Fruit fly (Drosophila melanogaster): Measurements from ENCODE around the gene Ids.

The Ids gene

DNA sequence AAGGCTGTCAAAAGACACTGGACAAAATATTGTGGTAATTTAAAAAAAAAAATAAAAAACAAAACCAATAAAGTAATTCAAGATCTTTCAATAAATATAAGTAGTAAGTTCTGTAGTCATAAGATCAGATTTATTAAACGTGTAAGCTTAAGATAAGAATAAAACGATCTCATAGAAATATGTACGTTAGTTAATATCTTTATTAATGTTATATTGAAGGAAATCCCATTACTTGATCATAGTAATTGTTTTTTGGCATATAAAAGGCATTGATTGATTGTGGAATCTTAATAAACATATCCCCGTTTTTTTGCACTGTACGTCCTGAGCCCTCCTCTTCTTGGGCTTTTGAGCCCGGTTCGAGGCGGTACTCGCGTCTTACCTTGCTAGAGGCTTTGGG, 34.8 kb upstream of the Ids start (continued):
- no peak for TF ChIP-seq Mio (GFP tag; optimal IDR thresholded peaks at IDR 0.05)
- TF ChIP-seq rgr (GFP tag; optimal IDR thresholded peaks at IDR 0.05), result peak; percentile 77
- no peak for TF ChIP-seq pan (optimal IDR thresholded peaks at IDR 0.05)

DNA sequence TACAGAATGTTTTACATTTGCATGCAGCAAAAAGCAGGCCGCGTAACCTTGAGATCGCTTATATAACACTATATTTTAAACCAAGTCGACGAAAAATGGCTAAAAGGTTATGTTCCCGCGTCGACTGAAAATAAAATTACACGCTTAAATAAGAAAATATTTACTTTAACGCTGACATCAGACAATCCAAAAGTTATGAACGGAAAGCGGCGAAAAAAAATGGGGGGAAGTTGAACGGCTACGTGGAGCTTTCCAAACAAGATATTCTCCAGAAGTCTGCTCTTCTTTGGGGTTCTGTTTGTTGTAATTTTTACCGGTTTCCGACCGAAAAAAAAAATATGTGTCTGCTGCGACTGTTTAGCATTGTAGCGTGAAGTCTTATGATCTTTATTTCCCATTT, 33.5 kb upstream of the Ids start:
- TF ChIP-seq brk (GFP tag; optimal IDR thresholded peaks at IDR 0.05) (peak; percentile 15), foxo (GFP tag; optimal IDR thresholded peaks at IDR 0.05) (peak in 1 of 2 experiments; percentile 1), Rel (GFP tag; optimal IDR thresholded peaks at IDR 0.05) (no peak), Rel (tag; optimal IDR thresholded peaks at IDR 0.05) (no peak), fru (GFP tag; optimal IDR thresholded peaks at IDR 0.05) (peak; percentile 5), Abd-B (GFP tag; optimal IDR thresholded peaks at IDR 0.05) (no peak)

DNA sequence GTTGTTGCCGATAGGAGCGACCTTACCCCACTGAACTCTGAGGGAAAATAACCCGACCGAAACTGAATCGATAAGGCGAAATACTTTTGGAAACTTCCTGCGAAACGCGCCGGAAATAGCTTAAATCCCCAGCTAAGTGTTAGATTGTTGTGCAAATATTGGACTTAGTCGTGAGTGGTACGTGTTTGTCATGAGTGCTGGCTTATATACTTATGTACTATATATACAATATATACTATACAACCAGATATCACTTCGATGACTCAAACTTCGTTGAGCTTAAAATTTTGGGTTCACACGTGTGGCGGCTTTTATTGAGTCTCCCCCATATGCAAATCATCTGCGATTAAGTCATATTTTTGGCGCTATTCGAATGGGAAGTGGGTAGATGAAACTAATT, 31.8 kb upstream of the Ids start:
- TF ChIP-seq h (GFP tag; optimal IDR thresholded peaks at IDR 0.05) (no peak), Hr78 (GFP tag; optimal IDR thresholded peaks at IDR 0.05) (no peak), Hnf4 (GFP tag; optimal IDR thresholded peaks at IDR 0.05) (no peak), psq (GFP tag; optimal IDR thresholded peaks at IDR 0.05) (no peak), rgr (GFP tag; optimal IDR thresholded peaks at IDR 0.05) (no peak), br (GFP tag; optimal IDR thresholded peaks at IDR 0.05) (no peak), CG32264 (GFP tag; optimal IDR thresholded peaks at IDR 0.05) (no peak), Abd-B (GFP tag; optimal IDR thresholded peaks at IDR 0.05) (no peak), tai (GFP tag; optimal IDR thresholded peaks at IDR 0.05) (no peak), Hr83 (GFP tag; optimal IDR thresholded peaks at IDR 0.05; ENCODE audit: poor library complexity, severe bottlenecking) (no peak), dl (GFP tag; optimal IDR thresholded peaks at IDR 0.05; ENCODE audit: insufficient read depth in 1 of 2, partially characterized antibody in 2 of 2) (no peak), jim (GFP tag; optimal IDR thresholded peaks at IDR 0.05) (no peak), dsf (GFP tag; optimal IDR thresholded peaks at IDR 0.05; ENCODE audit: borderline replicate concordance) (no peak), usp (GFP tag; optimal IDR thresholded peaks at IDR 0.05) (no peak), HLH106 (tag; optimal IDR thresholded peaks at IDR 0.05) (no peak), brk (GFP tag; optimal IDR thresholded peaks at IDR 0.05) (no peak), Vsx2 (GFP tag; optimal IDR thresholded peaks at IDR 0.05; ENCODE audit: partially characterized antibody) (no peak), Jra (GFP tag; optimal IDR thresholded peaks at IDR 0.05) (no peak), N (GFP tag; optimal IDR thresholded peaks at IDR 0.05) (no peak), woc (GFP tag; optimal IDR thresholded peaks at IDR 0.05) (no peak)

DNA sequence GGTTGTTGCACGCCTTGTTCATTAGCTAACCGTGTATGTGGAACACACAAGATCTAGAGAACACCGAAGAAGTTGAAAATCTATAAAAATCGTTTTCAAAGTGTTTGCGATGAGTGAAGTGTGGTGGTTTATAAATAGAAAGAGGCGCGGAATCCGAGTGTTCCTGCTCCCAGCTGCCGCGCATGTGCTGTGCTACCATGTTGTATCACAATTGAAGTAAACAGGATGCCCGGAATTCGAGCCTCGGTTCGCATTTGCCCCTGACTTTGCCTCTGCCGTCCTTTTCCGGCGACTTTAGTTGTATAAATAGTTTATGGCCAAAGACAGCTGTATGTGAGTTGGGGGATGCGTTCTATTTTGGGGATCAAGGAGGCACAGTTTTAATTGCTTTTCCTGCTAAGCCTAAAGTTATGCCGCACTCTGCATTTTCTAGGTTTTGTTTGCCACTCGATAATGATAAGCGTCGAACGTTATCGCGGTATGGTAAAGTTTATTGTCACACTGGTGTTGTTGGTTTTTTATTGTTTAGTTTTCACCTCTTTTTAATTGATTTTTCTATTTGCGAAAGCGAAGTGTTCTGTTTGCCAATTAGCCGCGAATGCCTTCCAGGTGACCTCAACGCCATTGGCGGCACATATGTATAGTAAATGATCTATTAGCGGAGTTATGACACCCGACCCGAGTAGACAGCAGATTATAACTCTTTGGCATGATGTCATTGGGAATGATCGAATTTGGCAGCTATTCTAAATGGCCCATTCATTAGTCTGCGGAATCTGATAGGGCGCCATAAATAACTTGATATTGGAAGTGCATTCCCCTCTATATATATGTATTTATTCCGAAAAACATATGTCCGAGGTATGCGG, 28.9 kb upstream of the Ids start:
- TF ChIP-seq Sp1 (GFP tag; optimal IDR thresholded peaks at IDR 0.05), result peak; percentile 20
- TF ChIP-seq usp (GFP tag; optimal IDR thresholded peaks at IDR 0.05), result no peak

DNA sequence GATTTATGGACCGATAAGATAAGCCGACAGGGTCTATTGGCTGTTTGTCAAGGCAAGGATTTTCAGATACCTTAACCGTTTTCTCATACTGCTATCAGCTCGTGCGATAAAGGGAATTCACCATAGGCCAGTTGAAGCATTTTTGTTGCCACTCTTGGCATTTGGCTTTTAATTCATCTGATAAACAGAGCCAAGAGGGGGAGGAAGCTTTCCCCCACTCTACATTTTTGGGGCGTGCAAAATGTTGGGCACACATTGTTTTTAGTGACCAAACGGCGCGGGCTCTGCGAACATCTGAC, 28.3 kb upstream of the Ids start:
- TF ChIP-seq Rel (GFP tag; optimal IDR thresholded peaks at IDR 0.05) (no peak), Rel (tag; optimal IDR thresholded peaks at IDR 0.05) (peak; percentile 85), dmrt93B (GFP tag; optimal IDR thresholded peaks at IDR 0.05) (no peak), sage (GFP tag; optimal IDR thresholded peaks at IDR 0.05) (no peak), woc (GFP tag; optimal IDR thresholded peaks at IDR 0.05) (no peak)

DNA sequence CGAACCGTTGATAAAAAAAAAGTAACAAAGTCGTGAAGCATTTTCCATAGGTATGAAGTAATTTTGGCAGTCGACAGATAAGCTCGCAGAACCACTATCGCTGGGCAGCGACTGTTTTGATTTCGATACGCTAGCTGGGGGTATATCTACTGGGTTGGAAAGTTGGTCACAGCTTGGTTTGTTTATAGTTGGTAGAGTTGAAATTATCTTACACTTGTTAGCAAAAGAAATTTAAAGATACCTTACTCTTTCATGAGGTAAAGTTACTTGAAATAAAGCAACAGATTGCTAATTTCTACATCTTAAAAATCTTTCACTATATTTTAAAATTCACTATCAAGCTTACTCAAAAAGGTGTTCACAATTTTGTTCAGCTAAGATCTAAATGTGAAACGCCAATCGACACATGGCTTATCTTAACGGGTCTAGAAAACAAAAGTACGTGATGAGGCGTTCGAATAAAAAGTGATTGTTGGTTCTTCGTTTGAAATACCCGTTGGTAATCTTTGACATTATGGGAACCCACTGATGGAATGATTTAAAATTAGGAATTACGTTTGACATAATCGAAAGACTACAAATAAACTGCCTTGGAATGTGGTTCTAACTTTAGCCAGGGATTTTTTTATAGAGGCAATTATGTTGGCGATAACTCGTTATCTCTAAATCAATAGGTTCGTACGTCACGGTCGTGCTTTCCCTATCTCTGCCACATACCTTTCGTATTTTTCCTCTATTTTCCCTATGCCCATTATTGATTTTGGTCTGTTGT, 27.3 kb upstream of the Ids start:
- TF ChIP-seq rgr (GFP tag; optimal IDR thresholded peaks at IDR 0.05) (peak; percentile 53), fru (GFP tag; optimal IDR thresholded peaks at IDR 0.05) (peak; percentile 61), OdsH (GFP tag; optimal IDR thresholded peaks at IDR 0.05) (peak; percentile 21), Rel (GFP tag; optimal IDR thresholded peaks at IDR 0.05) (no peak), Rel (tag; optimal IDR thresholded peaks at IDR 0.05) (peak; percentile 10), jim (GFP tag; optimal IDR thresholded peaks at IDR 0.05) (no peak), br (GFP tag; optimal IDR thresholded peaks at IDR 0.05) (peak; percentile 28), foxo (GFP tag; optimal IDR thresholded peaks at IDR 0.05) (no peak), ey (GFP tag; optimal IDR thresholded peaks at IDR 0.05) (peak; percentile 60), dl (GFP tag; optimal IDR thresholded peaks at IDR 0.05; ENCODE audit: insufficient read depth in 1 of 2, partially characterized antibody in 2 of 2) (no peak)
